Worm (Caenorhabditis elegans) whole organism, young adult: ENCODE results near the gene somi-1.

Experiments used
- B0019.2 ChIP-seq: fragments of 200-800 bp; sonication (Bioruptor generic); conservative IDR thresholded peaks from 2 replicates; pipeline ENCODE4 v1.3.6; 2022; ENCODE audit warnings: missing genetic modification reagents, missing genetic modification characterization, missing compliant biosample characterization
- B0035.1 ChIP-seq: sonication (generic microtip); optimal IDR thresholded peaks from 2 replicates; lab custom pipeline; 2016; ENCODE audit warnings: missing genetic modification characterization, mild to moderate bottlenecking, missing compliant biosample characterization, missing genotype, missing genetic modification reagents
- B0261.1 ChIP-seq: sonication (generic microtip); optimal IDR thresholded peaks from 2 replicates; lab custom pipeline; 2016; ENCODE audit warnings: mild to moderate bottlenecking, missing genetic modification characterization, moderate library complexity, missing compliant biosample characterization
- C17E4.6 ChIP-seq: fragments of 200-800 bp; sonication (Bioruptor generic); IDR thresholded peaks from 2 replicates; pipeline ENCODE4 v1.3.6; 2022; ENCODE audit warnings: missing genetic modification reagents, missing genetic modification characterization, missing compliant biosample characterization
- D2030.7 ChIP-seq: fragments of 200-800 bp; sonication (Bioruptor generic); IDR thresholded peaks from 2 replicates; pipeline ENCODE4 v1.3.6; 2022; ENCODE audit warnings: missing genetic modification reagents, missing genetic modification characterization, missing compliant biosample characterization
- K12H6.12 ChIP-seq: fragments of 200-800 bp; sonication (Bioruptor generic); optimal IDR thresholded peaks from 2 replicates; lab custom pipeline; 2018; ENCODE audit warnings: mild to moderate bottlenecking, missing genetic modification characterization, missing compliant biosample characterization
- T26A5.8 ChIP-seq: sonication (generic microtip); optimal IDR thresholded peaks from 2 replicates; lab custom pipeline; 2016; ENCODE audit warnings: missing genetic modification characterization, missing compliant biosample characterization
- Y53G8AR.9 ChIP-seq: fragments of 200-800 bp; sonication (Bioruptor generic); conservative IDR thresholded peaks from 2 replicates; pipeline ENCODE4 v1.3.6; 2022; ENCODE audit warnings: missing genetic modification reagents, missing genetic modification characterization, missing compliant biosample characterization
- akir-1 ChIP-seq: fragments of 200-800 bp; sonication (Bioruptor generic); optimal IDR thresholded peaks from 2 replicates; lab custom pipeline; 2018; ENCODE audit warnings: mild to moderate bottlenecking, missing genetic modification characterization, moderate library complexity, missing compliant biosample characterization
- aptf-2 ChIP-seq: fragments of 200-800 bp; sonication (Bioruptor generic); conservative IDR thresholded peaks from 2 replicates; pipeline ENCODE4 v1.3.6; 2022; ENCODE audit warnings: missing genetic modification reagents, missing genetic modification characterization, missing compliant biosample characterization
- aptf-3 ChIP-seq: fragments of 200-800 bp; sonication (Bioruptor generic); IDR thresholded peaks from 2 replicates; pipeline ENCODE4 v1.3.6; 2022; ENCODE audit warnings: missing genetic modification characterization, missing compliant biosample characterization
- atf-7 ChIP-seq: sonication (generic microtip); optimal IDR thresholded peaks from 2 replicates; lab custom pipeline; 2017; ENCODE audit warnings: mild to moderate bottlenecking, missing genetic modification characterization, missing compliant biosample characterization
- attf-3 ChIP-seq: fragments of 200-800 bp; sonication (Bioruptor generic); conservative IDR thresholded peaks from 2 replicates; pipeline ENCODE4 v1.3.6; 2022; ENCODE audit warnings: missing genetic modification reagents, missing genetic modification characterization, missing compliant biosample characterization
- cebp-2 ChIP-seq: fragments of 200-800 bp; sonication (Bioruptor generic); IDR thresholded peaks from 2 replicates; pipeline ENCODE4 v1.3.6; 2022; ENCODE audit warnings: missing genetic modification characterization, missing compliant biosample characterization
- ceh-27 ChIP-seq: fragments of 200-800 bp; sonication (Bioruptor generic); optimal IDR thresholded peaks from 2 replicates; lab custom pipeline; 2018; ENCODE audit warnings: mild to moderate bottlenecking, missing genetic modification characterization, moderate library complexity, missing compliant biosample characterization
- egrh-3 ChIP-seq: fragments of 200-800 bp; sonication (Bioruptor generic); IDR thresholded peaks from 2 replicates; pipeline ENCODE4 v1.3.6; 2022; ENCODE audit warnings: missing genetic modification reagents, missing genetic modification characterization, missing compliant biosample characterization
- ekl-4 ChIP-seq: fragments of 200-800 bp; sonication (Bioruptor generic); IDR thresholded peaks from 2 replicates; pipeline ENCODE4 v1.3.6; 2022; ENCODE audit warnings: missing genetic modification reagents, missing genetic modification characterization, missing compliant biosample characterization
- gei-17 ChIP-seq: fragments of 200-800 bp; sonication (Bioruptor generic); optimal IDR thresholded peaks from 2 replicates; lab custom pipeline; 2018; ENCODE audit warnings: mild to moderate bottlenecking, missing genetic modification characterization, missing compliant biosample characterization
- hlh-26 ChIP-seq: fragments of 200-800 bp; sonication (Bioruptor generic); conservative IDR thresholded peaks from 2 replicates; pipeline ENCODE4 v1.3.6; 2022; ENCODE audit warnings: missing genetic modification reagents, missing genetic modification characterization, missing compliant biosample characterization
- hsf-1 ChIP-seq: fragments of 200-800 bp; sonication (Bioruptor generic); IDR thresholded peaks from 2 replicates; pipeline ENCODE4 v1.3.6; 2022; ENCODE audit warnings: missing genetic modification reagents, missing genetic modification characterization, missing compliant biosample characterization
- let-526 ChIP-seq: fragments of 200-800 bp; sonication (Bioruptor generic); IDR thresholded peaks from 2 replicates; pipeline ENCODE4 v1.3.6; 2022; ENCODE audit warnings: missing genetic modification reagents, missing genetic modification characterization, missing compliant biosample characterization
- lir-1 ChIP-seq: fragments of 200-800 bp; sonication (Bioruptor generic); conservative IDR thresholded peaks from 2 replicates; pipeline ENCODE4 v1.3.6; 2022; ENCODE audit warnings: missing genetic modification reagents, missing genetic modification characterization, missing compliant biosample characterization
- madf-6 ChIP-seq: fragments of 200-800 bp; sonication (Bioruptor generic); IDR thresholded peaks from 2 replicates; pipeline ENCODE4 v1.3.6; 2022; ENCODE audit warnings: missing genetic modification reagents, missing genetic modification characterization, missing compliant biosample characterization
- madf-8 ChIP-seq: fragments of 200-800 bp; sonication (Bioruptor generic); conservative IDR thresholded peaks from 2 replicates; pipeline ENCODE4 v1.3.6; 2022; ENCODE audit warnings: missing genetic modification reagents, missing genetic modification characterization, missing compliant biosample characterization
- nfya-2 ChIP-seq: fragments of 200-800 bp; sonication (Bioruptor generic); IDR thresholded peaks from 2 replicates; pipeline ENCODE4 v1.3.6; 2022; ENCODE audit warnings: missing genetic modification reagents, missing genetic modification characterization, missing compliant biosample characterization
- nhr-27 ChIP-seq: fragments of 200-800 bp; sonication (Bioruptor generic); optimal IDR thresholded peaks from 2 replicates; lab custom pipeline; 2018; ENCODE audit warnings: mild to moderate bottlenecking, missing genetic modification characterization, moderate library complexity, missing compliant biosample characterization
- nhr-80 ChIP-seq: sonication (generic microtip); optimal IDR thresholded peaks from 2 replicates; lab custom pipeline; 2016; ENCODE audit warnings: missing genetic modification characterization, missing compliant biosample characterization
- nhr-90 ChIP-seq: sonication (generic microtip); optimal IDR thresholded peaks from 2 replicates; lab custom pipeline; 2016; ENCODE audit warnings: missing genotype, mild to moderate bottlenecking, missing genetic modification characterization, missing compliant biosample characterization
- pha-4 ChIP-seq: fragments of 150-350 bp; sonication (generic microtip); optimal IDR thresholded peaks from 2 replicates; lab custom pipeline; 2014; ENCODE audit warnings: missing biosample characterization, missing genetic modification reagents, missing genetic modification characterization
- rpc-1 ChIP-seq, 2 experiments: fragments of 150-350 bp in 1 of 2; sonication (generic microtip) in 1 of 2; optimal IDR thresholded peaks; 2 replicates each; lab custom pipeline; 2014 to 2018; ENCODE audit warnings: missing biosample characterization in 1 of 2, missing genetic modification characterization in 1 of 2, missing genetic modification reagents in 1 of 2, missing genotype in 1 of 2
- sdz-38 ChIP-seq: sonication (generic microtip); optimal IDR thresholded peaks from 2 replicates; lab custom pipeline; 2016; ENCODE audit warnings: missing genotype, missing genetic modification characterization, missing compliant biosample characterization
- snpc-1.1 ChIP-seq: sonication (generic microtip); optimal IDR thresholded peaks from 2 replicates; lab custom pipeline; 2017; ENCODE audit warnings: missing genetic modification characterization, mild to moderate bottlenecking, missing compliant biosample characterization, antibody characterized with exemption, moderate library complexity, missing genotype, missing genetic modification reagents; ENCODE audit not compliant: insufficient read depth
- snpc-1.3 ChIP-seq: sonication (generic microtip); optimal IDR thresholded peaks from 2 replicates; lab custom pipeline; 2017; ENCODE audit warnings: missing genetic modification characterization, mild to moderate bottlenecking, missing compliant biosample characterization, antibody characterized with exemption, moderate library complexity, missing genotype, missing genetic modification reagents; ENCODE audit not compliant: insufficient read depth
- snpc-3.4 ChIP-seq: sonication (generic microtip); optimal IDR thresholded peaks from 2 replicates; lab custom pipeline; 2017; ENCODE audit warnings: missing genetic modification characterization, mild to moderate bottlenecking, missing compliant biosample characterization, antibody characterized with exemption, moderate library complexity, missing genotype, missing genetic modification reagents
- sptf-2 ChIP-seq: fragments of 200-800 bp; sonication (Bioruptor generic); optimal IDR thresholded peaks from 2 replicates; lab custom pipeline; 2018; ENCODE audit warnings: mild to moderate bottlenecking, missing genetic modification characterization, missing compliant biosample characterization
- zfh-2 ChIP-seq: fragments of 200-800 bp; sonication (Bioruptor generic); conservative IDR thresholded peaks from 2 replicates; pipeline ENCODE4 v1.3.6; 2022; ENCODE audit warnings: missing genetic modification reagents, missing genetic modification characterization, missing compliant biosample characterization
- ztf-22 ChIP-seq: fragments of 200-800 bp; sonication (Bioruptor generic); optimal IDR thresholded peaks from 2 replicates; lab custom pipeline; 2018; ENCODE audit warnings: mild to moderate bottlenecking, missing genetic modification characterization, moderate library complexity, missing compliant biosample characterization
- ztf-25 ChIP-seq: fragments of 200-800 bp; sonication (Bioruptor generic); IDR thresholded peaks from 2 replicates; pipeline ENCODE4 v1.3.6; 2022; ENCODE audit warnings: missing genetic modification reagents, missing genetic modification characterization, missing compliant biosample characterization
- ztf-28 ChIP-seq: fragments of 200-800 bp; sonication (Bioruptor generic); IDR thresholded peaks from 2 replicates; pipeline ENCODE4 v1.3.6; 2022; ENCODE audit warnings: missing genetic modification reagents, missing genetic modification characterization, missing compliant biosample characterization

Gene somi-1

DNA sequence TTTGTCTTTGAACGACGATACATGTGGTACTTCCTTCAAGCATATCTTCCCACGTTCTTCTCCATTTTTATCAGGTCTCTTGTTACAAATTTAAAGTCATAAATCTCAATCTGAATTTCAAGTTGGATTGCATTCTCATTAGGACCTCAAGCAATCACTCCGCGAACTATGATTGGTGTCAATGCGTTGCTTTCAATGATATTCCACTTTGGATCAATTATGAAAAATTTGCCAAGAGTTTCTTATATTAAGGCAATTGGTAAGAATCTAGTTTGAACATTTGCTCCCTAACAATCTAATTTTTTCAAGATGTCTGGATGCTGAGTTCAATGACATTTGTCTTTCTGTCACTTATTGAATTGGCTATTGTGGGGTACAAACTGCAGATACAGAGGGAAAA lies 49.0 kb downstream of the somi-1 start:
- no peak for TF ChIP-seq nfya-2 (GFP tag; lab: Robert Waterston, UW)
- no peak for TF ChIP-seq B0019.2 (GFP tag; lab: Robert Waterston, UW)
- no peak for TF ChIP-seq akir-1 (GFP tag; lab: Kevin White, UChicago)
- no peak for TF ChIP-seq snpc-1.1
- TF ChIP-seq snpc-1.3 (tag; lab: Kevin White, UChicago) = no peak
- no peak for TF ChIP-seq ztf-25
- TF ChIP-seq ztf-28 (GFP tag; lab: Robert Waterston, UW) = no peak
- no peak for TF ChIP-seq madf-6
- TF ChIP-seq lir-1 (GFP tag; lab: Robert Waterston, UW) = no peak
- no peak for TF ChIP-seq let-526 (GFP tag; lab: Robert Waterston, UW)
- no peak for TF ChIP-seq cebp-2 (GFP tag; lab: Robert Waterston, UW)
- TF ChIP-seq sdz-38 (tag; lab: Kevin White, UChicago) = no peak
- no peak for TF ChIP-seq ztf-22 (GFP tag; lab: Kevin White, UChicago)
- TF ChIP-seq aptf-2 (GFP tag; lab: Robert Waterston, UW) = no peak
- TF ChIP-seq T26A5.8 (tag; lab: Kevin White, UChicago) = no peak
- TF ChIP-seq ekl-4 (GFP tag; lab: Robert Waterston, UW) = no peak

DNA sequence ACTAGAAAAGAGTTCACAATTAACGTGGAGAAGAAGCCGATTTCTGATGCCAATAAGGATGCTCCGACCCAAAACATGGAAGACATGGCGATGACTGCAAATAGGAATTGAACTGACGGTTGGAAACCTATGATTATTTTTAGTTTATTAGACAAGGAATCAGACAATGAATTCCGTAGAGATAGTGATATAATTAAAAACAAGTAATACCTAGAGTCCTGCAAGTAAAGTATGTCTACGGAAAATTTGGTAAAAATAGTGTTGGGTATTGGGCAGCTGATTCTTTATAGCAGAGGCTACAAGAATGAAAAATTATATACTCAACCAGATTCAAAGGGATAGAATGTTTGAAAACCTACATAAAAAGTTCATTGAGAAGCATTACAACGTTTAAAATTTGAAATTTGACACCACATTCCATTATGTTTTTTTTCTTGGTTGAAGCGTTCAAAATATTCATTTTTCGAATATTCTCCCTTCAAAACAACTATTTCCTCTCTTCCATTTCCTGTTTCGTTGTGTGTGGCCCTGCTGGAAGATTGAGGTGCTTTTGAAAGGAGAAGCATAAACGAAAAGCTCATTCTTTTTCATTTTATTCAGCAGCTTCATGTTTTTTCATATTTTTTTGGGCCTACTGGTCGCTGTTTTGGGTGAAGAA lies 51.4 kb downstream of the somi-1 start, which contains the start of the genes str-4 and lgc-48:
Gene str-4, minus strand, starts transcription at position 101 of the 658 bp plus-strand sequence.
Gene lgc-48, plus strand, starts transcription at position 608 of the 658 bp plus-strand sequence.
- TF ChIP-seq lir-1 (GFP tag; lab: Robert Waterston, UW) (no peak), snpc-3.4 (tag; lab: Kevin White, UChicago) (no peak), aptf-3 (GFP tag; lab: Robert Waterston, UW) (no peak), rpc-1 (optimal IDR thresholded peaks at IDR 0.05; lab: Kevin White, UChicago) (no peak), rpc-1 (tag; optimal IDR thresholded peaks at IDR 0.05; lab: Kevin White, UChicago) (no peak), nhr-80 (tag; lab: Kevin White, UChicago) (no peak), sptf-2 (GFP tag; lab: Kevin White, UChicago) (no peak), egrh-3 (GFP tag; lab: Robert Waterston, UW) (no peak), ceh-27 (GFP tag; lab: Kevin White, UChicago) (no peak), B0035.1 (tag; lab: Kevin White, UChicago) (no peak)
- TF ChIP-seq, all 124 proteins: peak for 0

DNA sequence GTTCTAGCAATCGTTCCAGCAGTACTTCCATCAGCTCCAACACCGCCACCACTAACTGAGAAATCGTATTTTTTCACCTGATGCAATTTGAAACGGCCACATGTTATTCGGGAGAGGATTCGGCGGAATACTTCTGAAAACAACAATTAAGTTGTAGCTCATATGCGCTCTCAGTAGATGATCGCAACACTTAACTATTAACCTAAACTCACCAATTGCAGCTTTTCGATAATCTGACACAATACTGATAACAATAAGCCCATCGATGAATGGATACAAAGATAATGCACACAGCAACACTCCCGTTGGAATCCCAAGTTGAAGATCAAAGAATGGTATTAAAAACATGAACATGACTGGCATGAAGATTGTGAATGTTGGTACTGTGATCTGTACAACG lies 53.2 kb downstream of the somi-1 start:
- TF ChIP-seq atf-7 (no peak), B0261.1 (tag; lab: Kevin White, UChicago) (no peak), hlh-26 (no peak), madf-6 (no peak), nhr-27 (no peak), sptf-2 (GFP tag; lab: Kevin White, UChicago) (no peak), B0035.1 (tag; lab: Kevin White, UChicago) (no peak), gei-17 (GFP tag; lab: Kevin White, UChicago) (no peak), ceh-27 (GFP tag; lab: Kevin White, UChicago) (no peak), zfh-2 (no peak), hsf-1 (GFP tag; lab: Robert Waterston, UW) (no peak), madf-8 (no peak), pha-4 (no peak), attf-3 (GFP tag; lab: Robert Waterston, UW) (no peak), D2030.7 (GFP tag; lab: Robert Waterston, UW) (no peak), C17E4.6 (GFP tag; lab: Robert Waterston, UW) (no peak), Y53G8AR.9 (GFP tag; lab: Robert Waterston, UW) (no peak), K12H6.12 (no peak), nhr-90 (tag; lab: Kevin White, UChicago) (no peak), B0019.2 (GFP tag; lab: Robert Waterston, UW) (no peak)
- TF ChIP-seq, all 124 proteins: peak for 0
